Worm (Caenorhabditis elegans) whole organism, mixed stage, embryonic: ENCODE measurements around the gene F52B10.3.
A peak's percentile ranks its signal among the peaks of the same experiment; 100 is the strongest.

ENCODE experiments used
- M03D4.4 ChIP-seq: sonication (generic microtip); optimal IDR thresholded peaks from 2 replicates; lab custom pipeline; 2017; ENCODE audit warnings: mild to moderate bottlenecking, missing genetic modification characterization, missing compliant biosample characterization
- bed-3 ChIP-seq: fragments of 200-800 bp; sonication (Bioruptor generic); optimal IDR thresholded peaks from 3 replicates; lab custom pipeline; 2018; ENCODE audit warnings: mild to moderate bottlenecking, missing genetic modification characterization, moderate library complexity, missing compliant biosample characterization
- blmp-1 ChIP-seq: fragments of 150-350 bp; optimal IDR thresholded peaks from 2 replicates; lab custom pipeline; 2014; ENCODE audit warnings: missing biosample characterization, missing genetic modification characterization
- ceh-39 ChIP-seq: fragments of 150-350 bp; optimal IDR thresholded peaks from 2 replicates; lab custom pipeline; 2014; ENCODE audit warnings: missing biosample characterization, missing genetic modification characterization
- ceh-43 ChIP-seq: fragments of 200-800 bp; sonication (Bioruptor generic); optimal IDR thresholded peaks from 2 replicates; lab custom pipeline; 2018; ENCODE audit warnings: mild to moderate bottlenecking, missing genetic modification characterization, moderate library complexity, missing compliant biosample characterization
- ceh-83 ChIP-seq: fragments of 200-800 bp; sonication (Bioruptor generic); optimal IDR thresholded peaks from 2 replicates; lab custom pipeline; 2018; ENCODE audit warnings: mild to moderate bottlenecking, missing genetic modification characterization, missing compliant biosample characterization
- ces-1 ChIP-seq: fragments of 150-350 bp; optimal IDR thresholded peaks from 2 replicates; lab custom pipeline; 2014; ENCODE audit warnings: missing biosample characterization, missing genetic modification reagents, missing genetic modification characterization
- cnd-1 ChIP-seq: fragments of 200-800 bp; sonication (Bioruptor generic); optimal IDR thresholded peaks from 2 replicates; lab custom pipeline; 2018; ENCODE audit warnings: mild to moderate bottlenecking, missing genetic modification characterization, missing compliant biosample characterization
- drap-1 ChIP-seq: fragments of 200-800 bp; sonication (Bioruptor generic); optimal IDR thresholded peaks from 3 replicates; lab custom pipeline; 2018; ENCODE audit warnings: mild to moderate bottlenecking, missing genetic modification characterization, missing compliant biosample characterization
- elt-1 ChIP-seq: sonication (generic microtip); optimal IDR thresholded peaks from 2 replicates; lab custom pipeline; 2017; ENCODE audit warnings: missing genetic modification characterization, mild to moderate bottlenecking, missing compliant biosample characterization, antibody characterized with exemption, moderate library complexity, borderline replicate concordance; ENCODE audit not compliant: insufficient read depth
- elt-3 ChIP-seq: fragments of 150-350 bp; optimal IDR thresholded peaks from 2 replicates; lab custom pipeline; 2014; ENCODE audit warnings: missing biosample characterization, missing genetic modification characterization
- flh-1 ChIP-seq: fragments of 200-800 bp; sonication (Bioruptor generic); optimal IDR thresholded peaks from 2 replicates; lab custom pipeline; 2018; ENCODE audit warnings: mild to moderate bottlenecking, missing genetic modification characterization, moderate library complexity, missing compliant biosample characterization
- ham-2 ChIP-seq: fragments of 200-800 bp; sonication (Bioruptor generic); optimal IDR thresholded peaks from 2 replicates; lab custom pipeline; 2018; ENCODE audit warnings: mild to moderate bottlenecking, missing genetic modification characterization, missing compliant biosample characterization
- hlh-1 ChIP-seq: fragments of 150-350 bp; optimal IDR thresholded peaks from 2 replicates; lab custom pipeline; 2014; ENCODE audit warnings: missing biosample characterization, missing genetic modification reagents, missing genetic modification characterization
- lin-13 ChIP-seq: fragments of 150-350 bp; optimal IDR thresholded peaks from 2 replicates; lab custom pipeline; 2014; ENCODE audit warnings: missing biosample characterization, missing genetic modification characterization
- lin-32 ChIP-seq: fragments of 200-800 bp; sonication (Bioruptor generic); optimal IDR thresholded peaks from 2 replicates; lab custom pipeline; 2018; ENCODE audit warnings: mild to moderate bottlenecking, missing genetic modification characterization, missing compliant biosample characterization
- lsy-2 ChIP-seq: fragments of 150-350 bp; optimal IDR thresholded peaks from 2 replicates; lab custom pipeline; 2014; ENCODE audit warnings: missing biosample characterization, missing genetic modification characterization
- mab-5 ChIP-seq: fragments of 150-350 bp; optimal IDR thresholded peaks from 2 replicates; lab custom pipeline; 2014; ENCODE audit warnings: missing biosample characterization, missing genetic modification characterization
- mep-1 ChIP-seq: fragments of 150-350 bp; optimal IDR thresholded peaks from 2 replicates; lab custom pipeline; 2017; ENCODE audit warnings: missing biosample characterization, missing genetic modification reagents, missing genetic modification characterization, inconsistent platforms
- mls-2 ChIP-seq: sonication (generic microtip); optimal IDR thresholded peaks from 2 replicates; lab custom pipeline; 2016; ENCODE audit warnings: mild to moderate bottlenecking, missing genetic modification characterization, moderate library complexity, missing compliant biosample characterization
- nhr-12 ChIP-seq: fragments of 150-350 bp; optimal IDR thresholded peaks from 2 replicates; lab custom pipeline; 2014; ENCODE audit warnings: missing biosample characterization, missing genetic modification characterization
- nhr-2 ChIP-seq: fragments of 150-350 bp; optimal IDR thresholded peaks from 2 replicates; lab custom pipeline; 2014; ENCODE audit warnings: missing biosample characterization, missing genetic modification characterization
- nhr-237 ChIP-seq: fragments of 150-350 bp; optimal IDR thresholded peaks from 2 replicates; lab custom pipeline; 2014; ENCODE audit warnings: missing biosample characterization, missing genetic modification characterization
- nhr-28 ChIP-seq: fragments of 150-350 bp; optimal IDR thresholded peaks from 2 replicates; lab custom pipeline; 2014; ENCODE audit warnings: missing biosample characterization, missing genetic modification characterization
- nhr-76 ChIP-seq: sonication (generic microtip); optimal IDR thresholded peaks from 2 replicates; lab custom pipeline; 2017; ENCODE audit warnings: missing biosample characterization, missing genetic modification characterization
- pha-4 ChIP-seq: fragments of 150-350 bp; optimal IDR thresholded peaks from 2 replicates; lab custom pipeline; 2018; ENCODE audit warnings: missing biosample characterization, missing genetic modification reagents, missing genetic modification characterization
- sem-2 ChIP-seq: fragments of 200-800 bp; sonication (Bioruptor generic); optimal IDR thresholded peaks from 2 replicates; lab custom pipeline; 2018; ENCODE audit warnings: mild to moderate bottlenecking, missing genetic modification characterization, missing compliant biosample characterization
- snpc-4 ChIP-seq: fragments of 150-350 bp; optimal IDR thresholded peaks from 2 replicates; lab custom pipeline; 2014; ENCODE audit warnings: missing biosample characterization, missing genetic modification characterization
- sptf-1 ChIP-seq: sonication (generic microtip); optimal IDR thresholded peaks from 2 replicates; lab custom pipeline; 2017; ENCODE audit warnings: mild to moderate bottlenecking, missing genetic modification characterization, moderate library complexity, missing compliant biosample characterization
- tbx-8 ChIP-seq: fragments of 200-800 bp; sonication (Bioruptor generic); optimal IDR thresholded peaks from 2 replicates; lab custom pipeline; 2018; ENCODE audit warnings: mild to moderate bottlenecking, missing genetic modification characterization, moderate library complexity, missing compliant biosample characterization
- unc-120 ChIP-seq: sonication (generic microtip); optimal IDR thresholded peaks from 2 replicates; lab custom pipeline; 2017; ENCODE audit warnings: missing genetic modification characterization, missing compliant biosample characterization; ENCODE audit not compliant: poor library complexity, severe bottlenecking
- unc-39 ChIP-seq: fragments of 150-350 bp; optimal IDR thresholded peaks from 2 replicates; lab custom pipeline; 2014; ENCODE audit warnings: missing biosample characterization, missing genetic modification characterization
- unc-62 ChIP-seq: fragments of 150-350 bp; optimal IDR thresholded peaks from 2 replicates; lab custom pipeline; 2014; ENCODE audit warnings: missing biosample characterization, missing genetic modification reagents, missing genetic modification characterization
- zip-8 ChIP-seq: fragments of 150-350 bp; optimal IDR thresholded peaks from 2 replicates; lab custom pipeline; 2014; ENCODE audit warnings: missing biosample characterization, missing genetic modification characterization
- ztf-11 ChIP-seq: fragments of 150-350 bp; optimal IDR thresholded peaks from 2 replicates; lab custom pipeline; 2014; ENCODE audit warnings: missing biosample characterization, missing genetic modification characterization

F52B10.3 gene

ce11 chrX:2906062-2906732 lies 8.0 kb upstream of the F52B10.3 start:
- no peak for TF ChIP-seq nhr-2 (tag; lab: Kevin White, UChicago)
- no peak for TF ChIP-seq drap-1 (GFP tag; lab: Kevin White, UChicago)
- no peak for TF ChIP-seq lsy-2 (tag; lab: Kevin White, UChicago)
- TF ChIP-seq bed-3 (GFP tag; lab: Kevin White, UChicago): no peak
- TF ChIP-seq mls-2 (tag; lab: Kevin White, UChicago): no peak
- TF ChIP-seq mab-5 (tag; lab: Kevin White, UChicago): no peak
- TF ChIP-seq zip-8 (tag; lab: Kevin White, UChicago): no peak
- no peak for TF ChIP-seq sem-2 (GFP tag; lab: Kevin White, UChicago)
- TF ChIP-seq, all 35 proteins: peak for 0

DNA sequence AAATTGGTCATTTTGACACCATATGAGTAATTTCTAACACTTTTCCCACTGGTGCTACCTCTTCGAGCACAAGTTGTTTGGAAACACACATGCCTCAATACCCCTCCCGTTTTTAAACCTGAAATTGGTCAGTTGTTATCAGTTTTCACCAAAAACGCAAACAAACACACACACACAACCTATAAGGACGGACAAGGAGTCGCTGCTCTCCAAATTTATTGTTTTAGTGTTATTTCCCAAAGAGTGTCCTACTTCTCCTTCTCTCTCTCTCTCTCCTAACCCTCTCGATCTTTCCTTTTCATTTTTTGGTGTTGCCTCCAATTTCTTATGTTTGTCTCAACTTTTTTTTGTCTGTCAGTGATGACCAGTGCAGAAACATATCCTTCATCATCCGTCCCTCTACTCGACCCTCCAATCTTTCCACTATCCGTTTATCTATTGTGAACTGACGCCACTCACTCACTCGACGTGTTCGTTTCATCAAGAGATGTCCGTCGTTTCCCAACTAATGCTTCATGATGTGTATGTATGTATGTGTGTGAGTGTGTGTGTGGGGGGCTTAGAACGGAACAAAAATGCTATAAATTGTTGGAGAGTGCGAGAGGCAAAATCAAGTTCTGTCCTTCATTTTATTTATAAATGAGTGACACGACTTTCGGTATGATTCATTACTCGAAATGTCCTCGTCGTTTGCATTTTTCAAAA lies 5.7 kb upstream of the F52B10.3 start:
- TF ChIP-seq unc-62 (GFP tag; lab: Kevin White, UChicago) (peak; percentile 68), mls-2 (tag; lab: Kevin White, UChicago) (no peak)

- TF ChIP-seq elt-1 (peak; percentile 73), mab-5 (tag; lab: Kevin White, UChicago) (no peak)
These were observed 4.7 kb upstream of the F52B10.3 start for ce11 chrX:2902854-2903253.

ce11 chrX:2900897-2901496 lies 2.8 kb upstream of the F52B10.3 start:
- TF ChIP-seq drap-1 (GFP tag; lab: Kevin White, UChicago) (no peak), blmp-1 (tag; lab: Kevin White, UChicago) (no peak), ceh-83 (GFP tag; lab: Kevin White, UChicago) (no peak), sem-2 (GFP tag; lab: Kevin White, UChicago) (no peak), M03D4.4 (no peak), pha-4 (tag; lab: Kevin White, UChicago) (peak; percentile 52), mep-1 (tag; lab: Kevin White, UChicago) (no peak), cnd-1 (peak; percentile 60), sptf-1 (tag; lab: Kevin White, UChicago) (peak; percentile 48), nhr-237 (tag; lab: Kevin White, UChicago) (no peak), bed-3 (GFP tag; lab: Kevin White, UChicago) (no peak), flh-1 (GFP tag; lab: Kevin White, UChicago) (no peak), lsy-2 (tag; lab: Kevin White, UChicago) (no peak), elt-3 (tag; lab: Kevin White, UChicago) (no peak), ham-2 (GFP tag; lab: Kevin White, UChicago) (peak; percentile 80), ceh-39 (tag; lab: Kevin White, UChicago) (no peak), ceh-43 (GFP tag; lab: Kevin White, UChicago) (no peak), mls-2 (tag; lab: Kevin White, UChicago) (peak; percentile 12), unc-39 (tag; lab: Kevin White, UChicago) (no peak), ztf-11 (tag; lab: Kevin White, UChicago) (no peak), nhr-76 (tag; lab: Kevin White, UChicago) (no peak), snpc-4 (tag; lab: Kevin White, UChicago) (no peak), lin-32 (GFP tag; lab: Kevin White, UChicago) (peak; percentile 14), ces-1 (GFP tag; lab: Kevin White, UChicago) (no peak), zip-8 (tag; lab: Kevin White, UChicago) (no peak), nhr-2 (tag; lab: Kevin White, UChicago) (peak; percentile 76), mab-5 (tag; lab: Kevin White, UChicago) (no peak), nhr-28 (no peak), unc-120 (tag; lab: Kevin White, UChicago) (no peak), hlh-1 (tag; lab: Kevin White, UChicago) (no peak), lin-13 (tag; lab: Kevin White, UChicago) (no peak), tbx-8 (GFP tag; lab: Kevin White, UChicago) (no peak), elt-1 (no peak), nhr-12 (tag; lab: Kevin White, UChicago) (no peak), unc-62 (GFP tag; lab: Kevin White, UChicago) (no peak)
